Fruit fly (Drosophila melanogaster) whole organism, embryonic: ENCODE results near the gene dmrt11E.

Experiments used
- CG11085 ChIP-seq: fragments of 200-800 bp; sonication (Bioruptor generic); IDR thresholded peaks from 2 replicates; pipeline ENCODE4 v1.3.6; 2022; ENCODE audit warnings: missing biosample characterization, missing genetic modification characterization
- CG11247 ChIP-seq: fragments of 200-800 bp; sonication (Bioruptor generic); IDR thresholded peaks from 2 replicates; pipeline ENCODE4 v1.3.6; 2022; ENCODE audit warnings: missing biosample characterization, missing genetic modification characterization
- CG11695 ChIP-seq: fragments of 200-800 bp; sonication (Bioruptor generic); IDR thresholded peaks from 3 replicates; pipeline ENCODE4 v1.3.6; 2022; ENCODE audit warnings: missing biosample characterization, missing genetic modification characterization
- CG12071 ChIP-seq: fragments of 200-800 bp; sonication (Bioruptor generic); optimal IDR thresholded peaks from 3 replicates; lab custom pipeline; 2018; ENCODE audit warnings: missing biosample characterization, mild to moderate bottlenecking, missing genetic modification characterization
- CG12391 ChIP-seq: fragments of 200-800 bp; sonication (Bioruptor generic); optimal IDR thresholded peaks from 3 replicates; lab custom pipeline; 2018; ENCODE audit warnings: missing biosample characterization, mild to moderate bottlenecking, missing genetic modification characterization, moderate library complexity
- CG15601 ChIP-seq: fragments of 200-800 bp; sonication (Bioruptor generic); optimal IDR thresholded peaks from 3 replicates; lab custom pipeline; 2019; ENCODE audit warnings: missing biosample characterization, mild to moderate bottlenecking, missing genetic modification characterization, moderate library complexity
- CG1647 ChIP-seq: fragments of 200-800 bp; sonication (Bioruptor generic); optimal IDR thresholded peaks from 3 replicates; lab custom pipeline; 2016; ENCODE audit warnings: missing biosample characterization, missing genetic modification characterization
- CG18011 ChIP-seq: fragments of 200-800 bp; sonication (Bioruptor generic); optimal IDR thresholded peaks from 2 replicates; lab custom pipeline; 2017; ENCODE audit warnings: missing biosample characterization, missing genetic modification characterization, mild to moderate bottlenecking, moderate library complexity, missing genotype
- CG2120 ChIP-seq: fragments of 200-800 bp; sonication (Bioruptor generic); optimal IDR thresholded peaks from 3 replicates; lab custom pipeline; 2016; ENCODE audit warnings: missing biosample characterization, missing genetic modification characterization
- CG2199 ChIP-seq: fragments of 200-800 bp; sonication (Bioruptor generic); IDR thresholded peaks from 3 replicates; pipeline ENCODE4 v1.3.6; 2022; ENCODE audit warnings: missing biosample characterization, missing genetic modification characterization
- CG31224 ChIP-seq: fragments of 200-800 bp; sonication (Bioruptor generic); IDR thresholded peaks from 2 replicates; pipeline ENCODE4 v1.3.6; 2022; ENCODE audit warnings: missing biosample characterization, missing genetic modification characterization
- CG32772 ChIP-seq: fragments of 200-800 bp; sonication (Bioruptor generic); IDR thresholded peaks from 2 replicates; pipeline ENCODE4 v1.3.6; 2022; ENCODE audit warnings: missing biosample characterization, missing genetic modification characterization
- CG4360 ChIP-seq: fragments of 200-800 bp; sonication (Bioruptor generic); IDR thresholded peaks from 2 replicates; pipeline ENCODE4 v1.3.6; 2022; ENCODE audit warnings: missing biosample characterization, missing genetic modification characterization
- CG4707 ChIP-seq: fragments of 200-800 bp; sonication (Bioruptor generic); optimal IDR thresholded peaks from 2 replicates; lab custom pipeline; 2018; ENCODE audit warnings: missing biosample characterization, mild to moderate bottlenecking, missing genetic modification characterization, moderate library complexity
- CG7556 ChIP-seq: fragments of 200-800 bp; sonication (Bioruptor generic); optimal IDR thresholded peaks from 2 replicates; lab custom pipeline; 2017; ENCODE audit warnings: missing biosample characterization, mild to moderate bottlenecking, missing genetic modification characterization
- CG7963 ChIP-seq: fragments of 200-800 bp; sonication (Bioruptor generic); IDR thresholded peaks from 3 replicates; pipeline ENCODE4 v1.3.6; 2022; ENCODE audit warnings: missing biosample characterization, missing genetic modification characterization; ENCODE audit not compliant: partially characterized antibody
- CG8765 ChIP-seq: fragments of 200-800 bp; sonication (Bioruptor generic); IDR thresholded peaks from 2 replicates; pipeline ENCODE4 v1.3.6; 2022; ENCODE audit warnings: missing biosample characterization, missing genetic modification characterization
- CG9876 ChIP-seq: fragments of 200-800 bp; sonication (Bioruptor generic); optimal IDR thresholded peaks from 2 replicates; lab custom pipeline; 2016; ENCODE audit warnings: missing biosample characterization, missing genetic modification characterization
- Chrac-16 ChIP-seq: fragments of 200-800 bp; sonication (Bioruptor generic); optimal IDR thresholded peaks from 3 replicates; lab custom pipeline; 2016; ENCODE audit warnings: missing biosample characterization, missing genetic modification characterization
- D19A ChIP-seq: fragments of 200-800 bp; optimal IDR thresholded peaks from 3 replicates; lab custom pipeline; 2019; ENCODE audit warnings: missing biosample characterization, mild to moderate bottlenecking, missing genetic modification characterization, moderate library complexity
- Doc3 ChIP-seq: fragments of 200-800 bp; sonication (Bioruptor generic); IDR thresholded peaks from 3 replicates; pipeline ENCODE4 v1.3.6; 2022; ENCODE audit warnings: missing biosample characterization, missing genetic modification characterization; ENCODE audit not compliant: partially characterized antibody
- Drgx ChIP-seq: fragments of 200-800 bp; sonication (Bioruptor generic); IDR thresholded peaks from 2 replicates; pipeline ENCODE4 v1.3.6; 2022; ENCODE audit warnings: missing biosample characterization, missing genetic modification characterization
- Fer3 ChIP-seq: fragments of 200-800 bp; sonication (Bioruptor generic); optimal IDR thresholded peaks from 2 replicates; lab custom pipeline; 2018; ENCODE audit warnings: missing biosample characterization, mild to moderate bottlenecking, missing genetic modification characterization, moderate library complexity
- Hr51 ChIP-seq, 2 experiments: fragments of 200-800 bp; sonication (Bioruptor generic); optimal IDR thresholded peaks; 2 replicates in 1 of 2; 3 replicates in 1 of 2; lab custom pipeline; 2016 to 2018; ENCODE audit warnings: missing biosample characterization in 2 of 2, missing genetic modification characterization in 2 of 2, mild to moderate bottlenecking in 1 of 2, moderate library complexity in 1 of 2
- Kr ChIP-seq: fragments of 200-800 bp; sonication (Bioruptor generic); optimal IDR thresholded peaks from 2 replicates; lab custom pipeline; 2017; ENCODE audit warnings: missing biosample characterization, mild to moderate bottlenecking, missing genetic modification characterization
- Lhr ChIP-seq: fragments of 200-800 bp; sonication (Bioruptor generic); optimal IDR thresholded peaks from 3 replicates; lab custom pipeline; 2017; ENCODE audit warnings: mild to moderate bottlenecking, missing biosample characterization, missing genetic modification reagents, missing genetic modification characterization
- Mad ChIP-seq: fragments of 200-800 bp; sonication (Bioruptor generic); optimal IDR thresholded peaks from 2 replicates; lab custom pipeline; 2016; ENCODE audit warnings: missing biosample characterization, missing genetic modification characterization
- Mes4 ChIP-seq: fragments of 200-800 bp; sonication (Bioruptor generic); optimal IDR thresholded peaks from 2 replicates; lab custom pipeline; 2016; ENCODE audit warnings: missing biosample characterization, missing genetic modification characterization
- Myb ChIP-seq: fragments of 200-800 bp; sonication (Bioruptor generic); optimal IDR thresholded peaks from 2 replicates; lab custom pipeline; 2016; ENCODE audit warnings: missing biosample characterization, missing genetic modification characterization
- NK7.1 ChIP-seq: fragments of 200-800 bp; sonication (Bioruptor generic); optimal IDR thresholded peaks from 3 replicates; lab custom pipeline; 2016; ENCODE audit warnings: missing biosample characterization, missing genetic modification characterization
- Neu2 ChIP-seq: fragments of 200-800 bp; sonication (Bioruptor generic); optimal IDR thresholded peaks from 3 replicates; lab custom pipeline; 2016; ENCODE audit warnings: missing biosample characterization, missing genetic modification characterization, borderline replicate concordance
- Ravus ChIP-seq: fragments of 200-800 bp; sonication (Bioruptor generic); IDR thresholded peaks from 2 replicates; pipeline ENCODE4 v1.3.6; 2022; ENCODE audit warnings: missing biosample characterization, missing genetic modification characterization
- Xrp1 ChIP-seq: fragments of 200-800 bp; sonication (Bioruptor generic); IDR thresholded peaks from 2 replicates; pipeline ENCODE4 v1.3.6; 2022; ENCODE audit warnings: missing biosample characterization, missing genetic modification characterization
- az2 ChIP-seq: fragments of 200-800 bp; sonication (Bioruptor generic); optimal IDR thresholded peaks from 3 replicates; lab custom pipeline; 2016; ENCODE audit warnings: missing biosample characterization, missing genetic modification characterization
- btn ChIP-seq: fragments of 200-800 bp; sonication (Bioruptor generic); optimal IDR thresholded peaks from 2 replicates; lab custom pipeline; 2016; ENCODE audit warnings: missing biosample characterization, missing genetic modification characterization
- chinmo ChIP-seq: fragments of 200-800 bp; sonication (Bioruptor generic); IDR thresholded peaks from 4 replicates; pipeline ENCODE4 v1.3.6; 2022; ENCODE audit warnings: missing biosample characterization, missing genetic modification characterization; ENCODE audit not compliant: partially characterized antibody
- chn ChIP-seq: fragments of 200-800 bp; sonication (Bioruptor generic); optimal IDR thresholded peaks from 2 replicates; lab custom pipeline; 2016; ENCODE audit warnings: missing biosample characterization, missing genetic modification characterization
- ewg ChIP-seq: fragments of 200-800 bp; sonication (Bioruptor generic); optimal IDR thresholded peaks from 3 replicates; lab custom pipeline; 2017; ENCODE audit warnings: mild to moderate bottlenecking, missing biosample characterization, missing genetic modification reagents, missing genetic modification characterization
- fd102C ChIP-seq: fragments of 200-800 bp; sonication (Bioruptor generic); optimal IDR thresholded peaks from 2 replicates; lab custom pipeline; 2018; ENCODE audit warnings: missing biosample characterization, mild to moderate bottlenecking, missing genetic modification characterization, moderate library complexity
- fu2 ChIP-seq: fragments of 200-800 bp; sonication (Bioruptor generic); optimal IDR thresholded peaks from 2 replicates; lab custom pipeline; 2016; ENCODE audit warnings: missing biosample characterization, missing genetic modification characterization
- grn ChIP-seq: fragments of 200-800 bp; sonication (Bioruptor generic); optimal IDR thresholded peaks from 3 replicates; lab custom pipeline; 2017; ENCODE audit warnings: missing biosample characterization, missing genetic modification characterization
- gsb-n ChIP-seq: fragments of 200-800 bp; sonication (Bioruptor generic); optimal IDR thresholded peaks from 3 replicates; lab custom pipeline; 2018; ENCODE audit warnings: missing biosample characterization, mild to moderate bottlenecking, missing genetic modification characterization
- hbn ChIP-seq: fragments of 200-800 bp; sonication (Bioruptor generic); IDR thresholded peaks from 2 replicates; pipeline ENCODE4 v1.3.6; 2022; ENCODE audit warnings: missing biosample characterization, missing genetic modification characterization; ENCODE audit not compliant: partially characterized antibody
- lbe ChIP-seq: fragments of 200-800 bp; sonication (Bioruptor generic); optimal IDR thresholded peaks from 2 replicates; lab custom pipeline; 2016; ENCODE audit warnings: missing biosample characterization, mild to moderate bottlenecking, missing genetic modification characterization
- ranshi ChIP-seq: fragments of 200-800 bp; sonication (Bioruptor generic); IDR thresholded peaks from 2 replicates; pipeline ENCODE4 v1.3.6; 2022; ENCODE audit warnings: missing biosample characterization, missing genetic modification characterization
- scrt ChIP-seq: fragments of 200-800 bp; sonication (Bioruptor generic); optimal IDR thresholded peaks from 2 replicates; lab custom pipeline; 2018; ENCODE audit warnings: missing biosample characterization, mild to moderate bottlenecking, missing genetic modification characterization, moderate library complexity
- seq ChIP-seq: fragments of 200-800 bp; sonication (Bioruptor generic); IDR thresholded peaks from 2 replicates; pipeline ENCODE4 v1.3.6; 2022; ENCODE audit warnings: missing biosample characterization, missing genetic modification characterization
- sima ChIP-seq: fragments of 200-800 bp; sonication (Bioruptor generic); optimal IDR thresholded peaks from 2 replicates; lab custom pipeline; 2016; ENCODE audit warnings: missing biosample characterization, missing genetic modification characterization
- tup ChIP-seq: fragments of 200-800 bp; sonication (Bioruptor generic); optimal IDR thresholded peaks from 2 replicates; lab custom pipeline; 2016; ENCODE audit warnings: missing biosample characterization, mild to moderate bottlenecking, missing genetic modification characterization, moderate library complexity
- unpg ChIP-seq: fragments of 200-800 bp; sonication (Bioruptor generic); optimal IDR thresholded peaks from 3 replicates; lab custom pipeline; 2018; ENCODE audit warnings: missing biosample characterization, mild to moderate bottlenecking, missing genetic modification characterization, moderate library complexity

dmrt11E gene

DNA sequence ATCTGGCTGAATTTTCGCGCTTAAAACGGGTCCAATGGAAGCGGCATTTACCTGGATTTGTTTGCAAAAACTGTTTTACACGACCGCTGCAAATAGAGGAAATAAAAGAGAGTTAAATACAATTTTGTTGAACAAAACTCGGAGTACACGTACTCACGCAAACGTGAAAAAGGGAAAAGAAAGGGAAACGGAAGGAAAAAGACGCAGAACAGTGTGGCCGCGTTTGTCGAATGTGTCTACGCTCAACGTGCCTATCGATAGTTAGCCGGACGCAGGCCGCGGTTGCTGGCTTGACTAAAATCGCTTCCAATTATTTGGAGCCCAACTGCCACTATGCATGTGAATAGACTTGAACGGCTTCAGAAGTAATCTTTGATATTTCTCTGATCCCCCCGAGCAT is 30.5 kb upstream of the dmrt11E start, which contains the start of gene RpS15Aa (continued):
- TF ChIP-seq CG9876 (peak; percentile 90), seq (GFP tag; lab: Robert Waterston, UW) (peak; percentile 64), CG7556 (GFP tag; lab: Kevin White, UChicago) (no peak), CG31224 (GFP tag; lab: Robert Waterston, UW) (peak; percentile 68), chinmo (GFP tag; lab: Robert Waterston, UW) (no peak), CG1647 (GFP tag; lab: Kevin White, UChicago) (peak; percentile 62), btn (GFP tag; lab: Kevin White, UChicago) (peak; percentile 49), hbn (GFP tag; lab: Robert Waterston, UW) (0 out of 2 replicates have a peak, but pooled peaks have one; percentile 26), CG4360 (GFP tag; lab: Robert Waterston, UW) (peak; percentile 20; the same call in 1 of the 2 replicates), Xrp1 (GFP tag; lab: Robert Waterston, UW) (no peak), Ravus (GFP tag; lab: Robert Waterston, UW) (no peak; the same call in 1 of the 2 replicates), Mes4 (peak; percentile 85), ewg (GFP tag; lab: Kevin White, UChicago) (peak; percentile 65), fd102C (GFP tag; lab: Kevin White, UChicago) (peak; percentile 48), grn (GFP tag; lab: Kevin White, UChicago) (peak; percentile 34), CG8765 (GFP tag; lab: Robert Waterston, UW) (peak; percentile 56; the same call in 1 of the 2 replicates), Neu2 (GFP tag; lab: Kevin White, UChicago) (peak; percentile 47), Hr51 (GFP tag; optimal IDR thresholded peaks at IDR 0.05; lab: Kevin White, UChicago) (peak; percentile 34 to 67), CG11085 (GFP tag; lab: Robert Waterston, UW) (peak; percentile 87), CG12391 (tag; lab: Kevin White, UChicago) (peak; percentile 49), CG11695 (GFP tag; lab: Robert Waterston, UW) (peak; percentile 33; the same call in 1 of the 3 replicates), CG2120 (GFP tag; lab: Kevin White, UChicago) (peak; percentile 34), CG15601 (peak; percentile 39), gsb-n (tag; lab: Kevin White, UChicago) (peak; percentile 47), CG12071 (GFP tag; lab: Kevin White, UChicago) (peak; percentile 76), Doc3 (GFP tag; lab: Robert Waterston, UW) (no peak), CG32772 (GFP tag; lab: Robert Waterston, UW) (peak; percentile 65; the same call in 1 of the 2 replicates), CG7963 (peak; percentile 46; the same call in 1 of the 3 replicates), chn (GFP tag; lab: Kevin White, UChicago) (peak; percentile 46), az2 (peak; percentile 33), lbe (GFP tag; lab: Kevin White, UChicago) (no peak), CG11247 (peak; percentile 77), Fer3 (peak; percentile 69), fu2 (peak; percentile 44), Kr (GFP tag; lab: Kevin White, UChicago) (peak; percentile 68), D19A (tag; lab: Kevin White, UChicago) (peak; percentile 16), sima (peak; percentile 35), Myb (GFP tag; lab: Kevin White, UChicago) (peak; percentile 90), tup (GFP tag; lab: Kevin White, UChicago) (no peak), Drgx (GFP tag; lab: Robert Waterston, UW) (peak; percentile 31; the same call in 1 of the 2 replicates), CG2199 (peak; percentile 89), ranshi (GFP tag; lab: Robert Waterston, UW) (peak; percentile 81), scrt (GFP tag; lab: Kevin White, UChicago) (peak; percentile 75), NK7.1 (peak; percentile 60), CG4707 (GFP tag; lab: Kevin White, UChicago) (peak; percentile 66), Lhr (peak; percentile 67), Mad (GFP tag; lab: Kevin White, UChicago) (peak; percentile 81), unpg (GFP tag; lab: Kevin White, UChicago) (peak; percentile 70), Chrac-16 (no peak), CG18011 (GFP tag; lab: Kevin White, UChicago) (peak; percentile 49)
